Fruit fly (Drosophila melanogaster) whole organism, embryonic: ENCODE data around the gene CG45544.

Experiments used
- CG1024 ChIP-seq: fragments of 200-800 bp; sonication (Bioruptor generic); IDR thresholded peaks from 2 replicates; pipeline ENCODE4 v1.3.6; 2022; ENCODE audit warnings: missing biosample characterization, missing genetic modification characterization
- CG12155 ChIP-seq: fragments of 200-800 bp; sonication (Bioruptor generic); optimal IDR thresholded peaks from 3 replicates; lab custom pipeline; 2016; ENCODE audit warnings: missing biosample characterization, missing genetic modification characterization
- CG12236 ChIP-seq: fragments of 200-800 bp; sonication (Bioruptor generic); optimal IDR thresholded peaks from 2 replicates; lab custom pipeline; 2016; ENCODE audit warnings: missing biosample characterization, missing genetic modification characterization
- CG14710 ChIP-seq: fragments of 200-800 bp; sonication (Bioruptor generic); optimal IDR thresholded peaks from 3 replicates; lab custom pipeline; 2019; ENCODE audit warnings: missing biosample characterization, mild to moderate bottlenecking, missing genetic modification characterization, moderate library complexity
- CG17359 ChIP-seq: fragments of 200-800 bp; sonication (Bioruptor generic); optimal IDR thresholded peaks from 3 replicates; lab custom pipeline; 2018; ENCODE audit warnings: missing biosample characterization, mild to moderate bottlenecking, missing genetic modification characterization, moderate library complexity
- CG17361 ChIP-seq: fragments of 200-800 bp; sonication (Bioruptor generic); IDR thresholded peaks from 3 replicates; pipeline ENCODE4 v1.3.6; 2022; ENCODE audit warnings: missing biosample characterization, missing genetic modification characterization
- CG17385 ChIP-seq: fragments of 200-800 bp; sonication (Bioruptor generic); optimal IDR thresholded peaks from 3 replicates; lab custom pipeline; 2018; ENCODE audit warnings: missing biosample characterization, mild to moderate bottlenecking, missing genetic modification characterization
- CG17802 ChIP-seq: fragments of 200-800 bp; sonication (Bioruptor generic); optimal IDR thresholded peaks from 2 replicates; lab custom pipeline; 2018; ENCODE audit warnings: missing biosample characterization, mild to moderate bottlenecking, missing genetic modification characterization, moderate library complexity
- CG2712 ChIP-seq: fragments of 200-800 bp; optimal IDR thresholded peaks from 3 replicates; lab custom pipeline; 2019; ENCODE audit warnings: missing biosample characterization, mild to moderate bottlenecking, missing genetic modification characterization, moderate library complexity
- CG2875 ChIP-seq: fragments of 200-800 bp; sonication (Bioruptor generic); optimal IDR thresholded peaks from 2 replicates; lab custom pipeline; 2017; ENCODE audit warnings: missing biosample characterization, mild to moderate bottlenecking, missing genetic modification characterization, missing genetic modification reagents
- CG3281 ChIP-seq: fragments of 200-800 bp; sonication (Bioruptor generic); optimal IDR thresholded peaks from 3 replicates; lab custom pipeline; 2017; ENCODE audit warnings: missing biosample characterization, mild to moderate bottlenecking, missing genetic modification characterization
- CG4424 ChIP-seq: fragments of 200-800 bp; sonication (Bioruptor generic); optimal IDR thresholded peaks from 3 replicates; lab custom pipeline; 2016; ENCODE audit warnings: missing biosample characterization, missing genetic modification characterization
- CG5245 ChIP-seq: fragments of 200-800 bp; sonication (Bioruptor generic); optimal IDR thresholded peaks from 3 replicates; lab custom pipeline; 2016; ENCODE audit warnings: missing biosample characterization, missing genetic modification characterization
- CG7357 ChIP-seq: fragments of 200-800 bp; sonication (Bioruptor generic); IDR thresholded peaks from 3 replicates; pipeline ENCODE4 v1.3.6; 2022; ENCODE audit warnings: missing biosample characterization, missing genetic modification characterization
- CG7963 ChIP-seq: fragments of 200-800 bp; sonication (Bioruptor generic); IDR thresholded peaks from 3 replicates; pipeline ENCODE4 v1.3.6; 2022; ENCODE audit warnings: missing biosample characterization, missing genetic modification characterization; ENCODE audit not compliant: partially characterized antibody
- CG8290 ChIP-seq, 3 experiments: fragments of 200-800 bp; sonication (Bioruptor generic); optimal IDR thresholded peaks; 2 replicates each; lab custom pipeline; 2016 to 2019; ENCODE audit warnings: missing biosample characterization in 3 of 3, missing genetic modification characterization in 3 of 3, mild to moderate bottlenecking in 2 of 3, moderate library complexity in 1 of 3
- CG8924 ChIP-seq: fragments of 200-800 bp; optimal IDR thresholded peaks from 3 replicates; lab custom pipeline; 2019; ENCODE audit warnings: missing biosample characterization, mild to moderate bottlenecking, missing genetic modification characterization, moderate library complexity
- CG9727 ChIP-seq: fragments of 200-800 bp; sonication (Bioruptor generic); optimal IDR thresholded peaks from 3 replicates; lab custom pipeline; 2017; ENCODE audit warnings: missing biosample characterization, mild to moderate bottlenecking, missing genetic modification characterization
- CkIIα-i1 ChIP-seq: fragments of 200-800 bp; sonication (Bioruptor generic); IDR thresholded peaks from 2 replicates; pipeline ENCODE4 v1.3.6; 2022; ENCODE audit warnings: missing biosample characterization, missing genetic modification characterization
- D19A ChIP-seq: fragments of 200-800 bp; optimal IDR thresholded peaks from 3 replicates; lab custom pipeline; 2019; ENCODE audit warnings: missing biosample characterization, mild to moderate bottlenecking, missing genetic modification characterization, moderate library complexity
- Hey ChIP-seq: fragments of 200-800 bp; sonication (Bioruptor generic); optimal IDR thresholded peaks from 3 replicates; lab custom pipeline; 2018; ENCODE audit warnings: missing biosample characterization, mild to moderate bottlenecking, missing genetic modification characterization
- Hr3 ChIP-seq: fragments of 200-800 bp; sonication (Bioruptor generic); optimal IDR thresholded peaks from 3 replicates; lab custom pipeline; 2016; ENCODE audit warnings: missing biosample characterization, missing genetic modification characterization
- MTF-1 ChIP-seq: fragments of 200-800 bp; sonication (Bioruptor generic); optimal IDR thresholded peaks from 2 replicates; lab custom pipeline; 2018; ENCODE audit warnings: missing biosample characterization, mild to moderate bottlenecking, missing genetic modification characterization, borderline replicate concordance
- Nf-YA ChIP-seq: fragments of 200-800 bp; sonication (Bioruptor generic); IDR thresholded peaks from 2 replicates; pipeline ENCODE4 v1.3.6; 2022; ENCODE audit warnings: missing biosample characterization, missing genetic modification characterization
- Oli ChIP-seq: fragments of 200-800 bp; sonication (Bioruptor generic); optimal IDR thresholded peaks from 2 replicates; lab custom pipeline; 2018; ENCODE audit warnings: missing biosample characterization, mild to moderate bottlenecking, missing genetic modification characterization, moderate library complexity
- Sox102F ChIP-seq: fragments of 200-800 bp; sonication (Bioruptor generic); optimal IDR thresholded peaks from 2 replicates; lab custom pipeline; 2018; ENCODE audit warnings: missing biosample characterization, mild to moderate bottlenecking, missing genetic modification characterization, moderate library complexity
- Ssrp ChIP-seq: fragments of 200-800 bp; sonication (Bioruptor generic); optimal IDR thresholded peaks from 2 replicates; lab custom pipeline; 2018; ENCODE audit warnings: missing biosample characterization, mild to moderate bottlenecking, missing genetic modification characterization, moderate library complexity
- Xrp1 ChIP-seq: fragments of 200-800 bp; sonication (Bioruptor generic); IDR thresholded peaks from 2 replicates; pipeline ENCODE4 v1.3.6; 2022; ENCODE audit warnings: missing biosample characterization, missing genetic modification characterization
- ac ChIP-seq: fragments of 200-800 bp; sonication (Bioruptor generic); optimal IDR thresholded peaks from 3 replicates; lab custom pipeline; 2017; ENCODE audit warnings: missing biosample characterization, mild to moderate bottlenecking, missing genetic modification characterization
- bsh ChIP-seq, 2 experiments: fragments of 200-800 bp; sonication (Bioruptor generic); optimal IDR thresholded peaks; 2 replicates each; lab custom pipeline; 2017 to 2018; ENCODE audit warnings: mild to moderate bottlenecking in 2 of 2, missing biosample characterization in 2 of 2, missing genetic modification characterization in 2 of 2, moderate library complexity in 1 of 2
- chn ChIP-seq: fragments of 200-800 bp; sonication (Bioruptor generic); optimal IDR thresholded peaks from 2 replicates; lab custom pipeline; 2016; ENCODE audit warnings: missing biosample characterization, missing genetic modification characterization
- ci ChIP-seq: fragments of 200-800 bp; sonication (Bioruptor generic); IDR thresholded peaks from 3 replicates; pipeline ENCODE4 v1.3.6; 2022; ENCODE audit warnings: missing biosample characterization, missing genetic modification characterization
- dan ChIP-seq: fragments of 200-800 bp; sonication (Bioruptor generic); IDR thresholded peaks from 2 replicates; pipeline ENCODE4 v1.3.6; 2022; ENCODE audit warnings: missing biosample characterization, missing genetic modification characterization
- disco-r ChIP-seq: fragments of 200-800 bp; sonication (Bioruptor generic); optimal IDR thresholded peaks from 2 replicates; lab custom pipeline; 2016; ENCODE audit warnings: missing biosample characterization, missing genetic modification characterization
- dmrt11E ChIP-seq: fragments of 200-800 bp; sonication (Bioruptor generic); optimal IDR thresholded peaks from 3 replicates; lab custom pipeline; 2018; ENCODE audit warnings: missing biosample characterization, mild to moderate bottlenecking, missing genetic modification characterization, moderate library complexity
- fd96Cb ChIP-seq: fragments of 200-800 bp; sonication (Bioruptor generic); optimal IDR thresholded peaks from 2 replicates; lab custom pipeline; 2018; ENCODE audit warnings: missing biosample characterization, mild to moderate bottlenecking, missing genetic modification characterization, moderate library complexity
- gcm ChIP-seq: fragments of 200-800 bp; sonication (Bioruptor generic); optimal IDR thresholded peaks from 2 replicates; lab custom pipeline; 2019; ENCODE audit warnings: missing biosample characterization, mild to moderate bottlenecking, missing genetic modification characterization, moderate library complexity
- grau ChIP-seq: fragments of 200-800 bp; optimal IDR thresholded peaks from 3 replicates; lab custom pipeline; 2019; ENCODE audit warnings: missing biosample characterization, mild to moderate bottlenecking, missing genetic modification characterization, moderate library complexity
- kni ChIP-seq: fragments of 200-800 bp; sonication (Bioruptor generic); optimal IDR thresholded peaks from 3 replicates; lab custom pipeline; 2017; ENCODE audit warnings: mild to moderate bottlenecking, missing biosample characterization, missing genetic modification reagents, missing genetic modification characterization
- mam ChIP-seq: fragments of 200-800 bp; sonication (Bioruptor generic); optimal IDR thresholded peaks from 3 replicates; lab custom pipeline; 2016; ENCODE audit warnings: missing biosample characterization, missing genetic modification characterization
- nmo ChIP-seq: fragments of 200-800 bp; sonication (Bioruptor generic); optimal IDR thresholded peaks from 2 replicates; lab custom pipeline; 2018; ENCODE audit warnings: missing biosample characterization, mild to moderate bottlenecking, missing genetic modification characterization, moderate library complexity
- peb ChIP-seq: fragments of 200-800 bp; sonication (Bioruptor generic); IDR thresholded peaks from 2 replicates; pipeline ENCODE4 v1.3.6; 2022; ENCODE audit warnings: missing biosample characterization, missing genetic modification characterization
- phol ChIP-seq: fragments of 200-800 bp; sonication (Bioruptor generic); optimal IDR thresholded peaks from 3 replicates; lab custom pipeline; 2018; ENCODE audit warnings: missing biosample characterization, mild to moderate bottlenecking, missing genetic modification characterization, moderate library complexity
- pnt ChIP-seq: fragments of 200-800 bp; sonication (Bioruptor generic); optimal IDR thresholded peaks from 3 replicates; lab custom pipeline; 2016; ENCODE audit warnings: missing biosample characterization, missing genetic modification characterization
- sima ChIP-seq: fragments of 200-800 bp; sonication (Bioruptor generic); optimal IDR thresholded peaks from 2 replicates; lab custom pipeline; 2016; ENCODE audit warnings: missing biosample characterization, missing genetic modification characterization
- ssp ChIP-seq: fragments of 200-800 bp; sonication (Bioruptor generic); IDR thresholded peaks from 2 replicates; pipeline ENCODE4 v1.3.6; 2022; ENCODE audit warnings: missing biosample characterization, missing genetic modification characterization
- tap ChIP-seq: fragments of 200-800 bp; optimal IDR thresholded peaks from 3 replicates; lab custom pipeline; 2019; ENCODE audit warnings: missing biosample characterization, mild to moderate bottlenecking, missing genetic modification characterization, moderate library complexity
- tgo ChIP-seq: fragments of 200-800 bp; sonication (Bioruptor generic); IDR thresholded peaks from 3 replicates; pipeline ENCODE4 v1.3.6; 2022; ENCODE audit warnings: missing biosample characterization, missing genetic modification characterization
- zfh1 ChIP-seq: fragments of 200-800 bp; sonication (Bioruptor generic); IDR thresholded peaks from 3 replicates; pipeline ENCODE4 v1.3.6; 2022; ENCODE audit warnings: missing biosample characterization, missing genetic modification characterization

The CG45544 gene

DNA sequence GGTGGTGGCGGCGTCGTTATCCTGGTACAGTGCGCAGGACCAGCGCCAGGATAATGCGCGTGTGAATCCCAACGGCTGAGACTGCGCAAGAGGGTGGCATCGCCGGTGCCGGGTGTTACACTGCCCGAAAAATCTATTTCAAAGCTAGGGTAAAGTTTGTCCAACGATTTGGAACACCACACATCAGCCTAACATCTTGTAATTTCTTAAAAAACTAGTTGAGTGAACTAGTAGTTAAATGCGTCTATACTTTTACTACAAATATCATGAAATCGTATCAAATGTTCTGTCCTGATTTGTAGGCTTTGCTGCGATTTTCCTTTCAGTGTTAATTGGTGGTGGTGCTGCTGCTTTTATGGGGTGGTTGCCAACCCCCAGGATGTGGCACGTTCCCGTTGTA is 8.8 kb downstream of the CG45544 start (continued):
- TF ChIP-seq gcm (GFP tag; lab: Kevin White, UChicago) (peak; percentile 28), ssp (GFP tag; lab: Robert Waterston, UW) (0 out of 2 replicates have a peak, but pooled peaks have one; percentile 23), CG2712 (tag; lab: Kevin White, UChicago) (peak; percentile 74), bsh (GFP tag; optimal IDR thresholded peaks at IDR 0.05; lab: Kevin White, UChicago) (peak in 1 of 2 experiments; percentile 78), CG8924 (tag; lab: Kevin White, UChicago) (peak; percentile 24), grau (tag; lab: Kevin White, UChicago) (peak; percentile 53), CG17802 (tag; lab: Kevin White, UChicago) (peak; percentile 3), fd96Cb (tag; lab: Kevin White, UChicago) (peak; percentile 33), CG3281 (GFP tag; lab: Kevin White, UChicago) (no peak), CG12155 (GFP tag; lab: Kevin White, UChicago) (no peak), Hey (no peak), CG7357 (GFP tag; lab: Robert Waterston, UW) (no peak), tgo (GFP tag; lab: Robert Waterston, UW) (no peak), kni (GFP tag; lab: Kevin White, UChicago) (peak; percentile 0), ac (peak; percentile 3), CG8290 (GFP tag; optimal IDR thresholded peaks at IDR 0.05; lab: Kevin White, UChicago) (peak; percentile 9), CG8290 (tag; optimal IDR thresholded peaks at IDR 0.05; lab: Kevin White, UChicago) (no peak), CG5245 (GFP tag; lab: Kevin White, UChicago) (peak; percentile 11), pnt (peak; percentile 40), dmrt11E (tag; lab: Kevin White, UChicago) (peak; percentile 84), tap (tag; lab: Kevin White, UChicago) (peak; percentile 23), CG17359 (tag; lab: Kevin White, UChicago) (peak; percentile 7), D19A (tag; lab: Kevin White, UChicago) (peak; percentile 52), disco-r (GFP tag; lab: Kevin White, UChicago) (no peak), CG14710 (tag; lab: Kevin White, UChicago) (peak; percentile 64), CkIIα-i1 (GFP tag; lab: Robert Waterston, UW) (no peak), nmo (GFP tag; lab: Kevin White, UChicago) (peak; percentile 43), Nf-YA (GFP tag; lab: Robert Waterston, UW) (no peak), mam (no peak), chn (peak; percentile 11), CG17361 (GFP tag; lab: Robert Waterston, UW) (peak; percentile 58; the same call in 2 of the 3 replicates), CG17385 (GFP tag; lab: Kevin White, UChicago) (peak; percentile 19), ci (0 out of 3 replicates have a peak, but pooled peaks have one; percentile 48), CG2875 (peak; percentile 39), Hr3 (GFP tag; lab: Kevin White, UChicago) (peak; percentile 24), CG7963 (GFP tag; lab: Robert Waterston, UW) (no peak), Ssrp (tag; lab: Kevin White, UChicago) (peak; percentile 53), dan (GFP tag; lab: Robert Waterston, UW) (0 out of 2 replicates have a peak, but pooled peaks have one; percentile 33), Sox102F (GFP tag; lab: Kevin White, UChicago) (peak; percentile 15), Oli (tag; lab: Kevin White, UChicago) (peak; percentile 52), zfh1 (GFP tag; lab: Robert Waterston, UW) (peak; percentile 48; the same call in 1 of the 3 replicates), phol (tag; lab: Kevin White, UChicago) (peak; percentile 54), MTF-1 (GFP tag; lab: Kevin White, UChicago) (no peak), CG12236 (GFP tag; lab: Kevin White, UChicago) (no peak), Xrp1 (peak; percentile 75), peb (0 out of 2 replicates have a peak, but pooled peaks have one; percentile 10), sima (no peak), CG1024 (GFP tag; lab: Robert Waterston, UW) (no peak), CG4424 (peak; percentile 28), CG9727 (GFP tag; lab: Kevin White, UChicago) (peak; percentile 61)
